Worm (Caenorhabditis elegans): Measurements from ENCODE around the gene mpz-1.

mpz-1 gene

DNA sequence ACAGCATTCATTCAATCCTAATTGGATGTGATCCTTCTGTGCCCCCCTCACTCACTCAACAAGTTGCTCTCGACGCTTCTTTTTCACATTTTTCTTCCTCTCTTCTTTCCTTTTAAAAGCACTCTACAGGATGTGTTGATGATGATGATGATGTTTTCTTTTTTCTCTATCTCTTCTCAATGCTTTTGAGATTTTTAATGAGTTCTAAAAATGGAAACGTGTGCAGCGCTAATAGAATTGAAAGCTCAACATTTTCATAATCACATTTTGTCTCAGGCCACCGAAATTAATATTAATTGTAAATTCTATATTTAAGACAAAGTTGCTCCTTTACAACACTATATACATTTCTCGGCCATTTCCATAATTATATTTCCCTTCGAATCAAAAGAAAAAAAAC, 22.3 kb upstream of the mpz-1 start:
- TF ChIP-seq blmp-1 (tag; optimal IDR thresholded peaks at IDR 0.05; ENCODE audit: insufficient read depth) (no peak), mab-5 (tag; optimal IDR thresholded peaks at IDR 0.05) (no peak), lin-13 (GFP tag; optimal IDR thresholded peaks at IDR 0.05) (no peak), lsy-2 (tag; optimal IDR thresholded peaks at IDR 0.05) (peak in 1 of 2 experiments; percentile 37), ztf-1 (GFP tag; conservative IDR thresholded peaks at IDR 0.05) (no peak), R02D3.7 (tag; optimal IDR thresholded peaks at IDR 0.05) (no peak), lin-39 (tag; optimal IDR thresholded peaks at IDR 0.05) (no peak), elt-3 (tag; optimal IDR thresholded peaks at IDR 0.05) (no peak), aly-2 (tag; optimal IDR thresholded peaks at IDR 0.05) (no peak), zag-1 (tag; optimal IDR thresholded peaks at IDR 0.05) (no peak), dmd-4 (tag; optimal IDR thresholded peaks at IDR 0.05) (no peak), C34F6.9 (tag; optimal IDR thresholded peaks at IDR 0.05) (peak; percentile 34), sem-4 (tag; optimal IDR thresholded peaks at IDR 0.05) (no peak), snpc-4 (tag; optimal IDR thresholded peaks at IDR 0.05) (no peak), skn-1 (tag; optimal IDR thresholded peaks at IDR 0.05) (no peak), nhr-77 (tag; optimal IDR thresholded peaks at IDR 0.05) (no peak), alr-1 (tag; optimal IDR thresholded peaks at IDR 0.05) (no peak)

ce11 chrII:10798429-10798893, 20.5 kb upstream of the mpz-1 start, which contains the start of gene npp-19:
npp-19 (minus strand) TSS chrII:10798479.
- TF ChIP-seq elt-3 (tag; optimal IDR thresholded peaks at IDR 0.05) (no peak), nhr-237 (tag; optimal IDR thresholded peaks at IDR 0.05) (no peak), dmd-4 (tag; optimal IDR thresholded peaks at IDR 0.05) (no peak), nhr-23 (tag; optimal IDR thresholded peaks at IDR 0.05) (no peak), alr-1 (tag; optimal IDR thresholded peaks at IDR 0.05) (no peak), ztf-11 (tag; optimal IDR thresholded peaks at IDR 0.05) (no peak), Y55F3AM.14 (GFP tag; optimal IDR thresholded peaks at IDR 0.05) (no peak), aly-2 (tag; optimal IDR thresholded peaks at IDR 0.05) (no peak), nhr-129 (tag; optimal IDR thresholded peaks at IDR 0.05) (peak; percentile 56), ama-1 (optimal IDR thresholded peaks at IDR 0.05) (no peak), crh-2 (tag; optimal IDR thresholded peaks at IDR 0.05) (peak; percentile 60), unc-62 (GFP tag; optimal IDR thresholded peaks at IDR 0.05) (no peak), zag-1 (tag; optimal IDR thresholded peaks at IDR 0.05) (no peak), nhr-25 (tag; optimal IDR thresholded peaks at IDR 0.05) (no peak), lin-13 (GFP tag; optimal IDR thresholded peaks at IDR 0.05) (peak; percentile 52), unc-39 (tag; optimal IDR thresholded peaks at IDR 0.05) (no peak), F13H6.1 (tag; optimal IDR thresholded peaks at IDR 0.05) (peak; percentile 42), peb-1 (tag; optimal IDR thresholded peaks at IDR 0.05) (no peak), mbf-1 (tag; optimal IDR thresholded peaks at IDR 0.05) (no peak), ztf-1 (GFP tag; conservative IDR thresholded peaks at IDR 0.05) (no peak), lin-11 (tag; optimal IDR thresholded peaks at IDR 0.05) (no peak), mab-5 (tag; optimal IDR thresholded peaks at IDR 0.05) (peak; percentile 46), ceh-82 (tag; optimal IDR thresholded peaks at IDR 0.05) (no peak), nhr-12 (tag; optimal IDR thresholded peaks at IDR 0.05) (no peak), elt-1 (tag; optimal IDR thresholded peaks at IDR 0.05) (no peak), mdl-1 (tag; optimal IDR thresholded peaks at IDR 0.05) (no peak), nhr-10 (tag; optimal IDR thresholded peaks at IDR 0.05) (no peak), lin-39 (tag; optimal IDR thresholded peaks at IDR 0.05) (no peak), blmp-1 (tag; optimal IDR thresholded peaks at IDR 0.05; ENCODE audit: insufficient read depth) (peak; percentile 38), R02D3.7 (tag; optimal IDR thresholded peaks at IDR 0.05) (peak; percentile 42), skn-1 (tag; optimal IDR thresholded peaks at IDR 0.05) (no peak), ZK546.5 (tag; optimal IDR thresholded peaks at IDR 0.05) (no peak), nhr-21 (tag; optimal IDR thresholded peaks at IDR 0.05) (peak; percentile 50), C34F6.9 (tag; optimal IDR thresholded peaks at IDR 0.05) (peak; percentile 76), fos-1 (tag; optimal IDR thresholded peaks at IDR 0.05) (peak; percentile 48), sma-9 (GFP tag; optimal IDR thresholded peaks at IDR 0.05) (no peak), sma-9 (tag; optimal IDR thresholded peaks at IDR 0.05) (no peak), unc-55 (GFP tag; optimal IDR thresholded peaks at IDR 0.05) (peak; percentile 87), egl-27 (tag; optimal IDR thresholded peaks at IDR 0.05) (no peak), snpc-4 (tag; optimal IDR thresholded peaks at IDR 0.05) (no peak), sma-3 (GFP tag; optimal IDR thresholded peaks at IDR 0.05) (peak; percentile 47), ceh-16 (tag; optimal IDR thresholded peaks at IDR 0.05) (no peak), ztf-4 (tag; optimal IDR thresholded peaks at IDR 0.05) (no peak), nhr-11 (tag; optimal IDR thresholded peaks at IDR 0.05) (no peak), sem-4 (tag; optimal IDR thresholded peaks at IDR 0.05) (peak; percentile 10), nhr-77 (tag; optimal IDR thresholded peaks at IDR 0.05) (peak; percentile 67), gmeb-1 (tag; optimal IDR thresholded peaks at IDR 0.05) (peak; percentile 99), lsy-2 (tag; optimal IDR thresholded peaks at IDR 0.05) (peak; percentile 76 to 87), nhr-6 (tag; optimal IDR thresholded peaks at IDR 0.05) (no peak)
